Worm (Caenorhabditis elegans): ENCODE measurements around the gene C40H1.3.

C40H1.3 gene

ce11 chrIII:9277803-9278202 lies 51.4 kb downstream of the C40H1.3 start:
- TF ChIP-seq ets-7 (tag; optimal IDR thresholded peaks at IDR 0.05) (no peak), flt-1 (GFP tag; IDR thresholded peaks at IDR 0.05) (no peak), tbx-11 (GFP tag; IDR thresholded peaks at IDR 0.05) (no peak), sea-1 (GFP tag; conservative IDR thresholded peaks at IDR 0.05) (no peak), tbx-37 (GFP tag; conservative IDR thresholded peaks at IDR 0.05) (no peak), B0310.2 (tag; optimal IDR thresholded peaks at IDR 0.05) (no peak), scrt-1 (GFP tag; IDR thresholded peaks at IDR 0.05) (no peak), ama-1 (optimal IDR thresholded peaks at IDR 0.05) (no peak), hmg-4 (GFP tag; optimal IDR thresholded peaks at IDR 0.05) (no peak), tra-4 (tag; optimal IDR thresholded peaks at IDR 0.05) (no peak), ceh-13 (GFP tag; optimal IDR thresholded peaks at IDR 0.05) (no peak), hnd-1 (tag; optimal IDR thresholded peaks at IDR 0.05) (no peak)

All from whole organism, early embryonic.